Fruit fly (Drosophila melanogaster) whole organism, wandering third instar larva: ENCODE data around the gene CG6739.

Source experiments
- Abd-B ChIP-seq: fragments of >200 bp; optimal IDR thresholded peaks from 2 replicates; lab custom pipeline; 2017; ENCODE audit warnings: missing biosample characterization, missing genetic modification characterization
- CG32264 ChIP-seq: fragments of 200-800 bp; sonication (Bioruptor generic); optimal IDR thresholded peaks from 2 replicates; lab custom pipeline; 2016; ENCODE audit warnings: missing biosample characterization, missing genetic modification characterization
- CG9705 ChIP-seq: fragments of 200-800 bp; sonication (Bioruptor generic); optimal IDR thresholded peaks from 2 replicates; lab custom pipeline; 2018; ENCODE audit warnings: missing biosample characterization, mild to moderate bottlenecking, missing genetic modification characterization
- CrebA ChIP-seq: fragments of 200-800 bp; sonication (Bioruptor generic); optimal IDR thresholded peaks from 2 replicates; lab custom pipeline; 2016; ENCODE audit warnings: missing biosample characterization, mild to moderate bottlenecking, missing genetic modification characterization, borderline replicate concordance
- Dfd ChIP-seq: fragments of >200 bp; optimal IDR thresholded peaks from 2 replicates; lab custom pipeline; 2017; ENCODE audit warnings: missing biosample characterization, missing genetic modification characterization
- Dif ChIP-seq: fragments of 200-275, 200-300 bp; sonication (Bioruptor generic); optimal IDR thresholded peaks from 2 replicates; lab custom pipeline; 2018; ENCODE audit warnings: missing biosample characterization, missing genetic modification characterization; ENCODE audit not compliant: partially characterized antibody
- GATAd ChIP-seq: sonication (Bioruptor generic); optimal IDR thresholded peaks from 2 replicates; lab custom pipeline; 2016; ENCODE audit warnings: missing biosample characterization, missing genetic modification characterization
- HLH106 ChIP-seq: fragments of 200-800 bp; optimal IDR thresholded peaks from 3 replicates; lab custom pipeline; 2019; ENCODE audit warnings: missing biosample characterization, mild to moderate bottlenecking, missing genetic modification characterization, moderate library complexity
- Hr78 ChIP-seq: fragments of >200 bp; optimal IDR thresholded peaks from 2 replicates; lab custom pipeline; 2017; ENCODE audit warnings: missing biosample characterization, missing genetic modification characterization
- Hr83 ChIP-seq: fragments of 200-300 bp; sonication (Bioruptor generic); optimal IDR thresholded peaks from 2 replicates; lab custom pipeline; 2016; ENCODE audit warnings: missing biosample characterization, mild to moderate bottlenecking, missing genetic modification characterization, moderate library complexity; ENCODE audit not compliant: poor library complexity, severe bottlenecking
- Jra ChIP-seq: sonication (Bioruptor generic); optimal IDR thresholded peaks from 2 replicates; lab custom pipeline; 2016; ENCODE audit warnings: missing biosample characterization, missing genetic modification characterization
- Mio ChIP-seq: sonication (Bioruptor generic); optimal IDR thresholded peaks from 2 replicates; lab custom pipeline; 2016; ENCODE audit warnings: missing biosample characterization, missing genetic modification characterization
- Myc ChIP-seq: fragments of >200 bp; optimal IDR thresholded peaks from 2 replicates; lab custom pipeline; 2017
- N ChIP-seq: fragments of >200 bp; optimal IDR thresholded peaks from 2 replicates; lab custom pipeline; 2018; ENCODE audit warnings: missing biosample characterization, missing external identifiers, missing genetic modification characterization
- OdsH ChIP-seq: fragments of 200-800 bp; sonication (Bioruptor generic); optimal IDR thresholded peaks from 2 replicates; lab custom pipeline; 2016; ENCODE audit warnings: missing biosample characterization, mild to moderate bottlenecking, missing genetic modification characterization
- Rel ChIP-seq, 2 experiments: fragments of 200-800 bp; sonication (Bioruptor generic) in 1 of 2; optimal IDR thresholded peaks; 2 replicates in 1 of 2; 3 replicates in 1 of 2; lab custom pipeline; 2016 to 2019; ENCODE audit warnings: mild to moderate bottlenecking in 2 of 2, missing biosample characterization in 2 of 2, missing genetic modification characterization in 2 of 2, moderate library complexity in 1 of 2
- Sp1 ChIP-seq: fragments of 200-800 bp; sonication (Bioruptor generic); optimal IDR thresholded peaks from 3 replicates; lab custom pipeline; 2019; ENCODE audit warnings: missing biosample characterization, mild to moderate bottlenecking, missing genetic modification characterization, moderate library complexity
- Vsx2 ChIP-seq: fragments of 200-300, 225-300 bp; sonication (Bioruptor generic); optimal IDR thresholded peaks from 2 replicates; lab custom pipeline; 2018; ENCODE audit warnings: missing biosample characterization, missing genetic modification characterization; ENCODE audit not compliant: partially characterized antibody
- brk ChIP-seq: fragments of 200-800 bp; sonication (Bioruptor generic); optimal IDR thresholded peaks from 2 replicates; lab custom pipeline; 2016; ENCODE audit warnings: missing biosample characterization, mild to moderate bottlenecking, missing genetic modification characterization
- dl ChIP-seq, 2 experiments: fragments of 175-275, 200-275 bp in 1 of 2; fragments of 200-275 bp in 1 of 2; sonication (Bioruptor generic); optimal IDR thresholded peaks; lab custom pipeline; 2018; ENCODE audit warnings: mild to moderate bottlenecking in 2 of 2, missing biosample characterization in 2 of 2, missing genetic modification characterization in 2 of 2, moderate library complexity in 2 of 2; ENCODE audit not compliant: partially characterized antibody in 2 of 2, insufficient read depth in 1 of 2
- dmrt93B ChIP-seq: fragments of 200-800 bp; sonication (Bioruptor generic); optimal IDR thresholded peaks from 2 replicates; lab custom pipeline; 2018; ENCODE audit warnings: missing biosample characterization, mild to moderate bottlenecking, missing genetic modification characterization
- dsf ChIP-seq: sonication (Bioruptor generic); optimal IDR thresholded peaks from 2 replicates; lab custom pipeline; 2016; ENCODE audit warnings: missing biosample characterization, missing genetic modification characterization, borderline replicate concordance
- ey ChIP-seq: fragments of 200-800 bp; sonication (Bioruptor generic); optimal IDR thresholded peaks from 2 replicates; lab custom pipeline; 2016; ENCODE audit warnings: missing biosample characterization, missing genetic modification characterization
- foxo ChIP-seq, 2 experiments: fragments of 200-800 bp; sonication (Bioruptor generic); optimal IDR thresholded peaks; 2 replicates in 1 of 2; 3 replicates in 1 of 2; lab custom pipeline; 2016 to 2017; ENCODE audit warnings: missing biosample characterization in 2 of 2, missing genetic modification characterization in 2 of 2
- fru ChIP-seq: fragments of 200-800 bp; sonication (Bioruptor generic); optimal IDR thresholded peaks from 3 replicates; lab custom pipeline; 2016; ENCODE audit warnings: missing biosample characterization, mild to moderate bottlenecking, missing genetic modification characterization
- h ChIP-seq: fragments of 200-800 bp; sonication (Bioruptor generic); optimal IDR thresholded peaks from 3 replicates; lab custom pipeline; 2016; ENCODE audit warnings: missing biosample characterization, mild to moderate bottlenecking, missing genetic modification characterization
- lola ChIP-seq: fragments of >200 bp; optimal IDR thresholded peaks from 2 replicates; lab custom pipeline; 2017; ENCODE audit warnings: missing biosample characterization, missing genetic modification characterization
- pan ChIP-seq: fragments of >200 bp; optimal IDR thresholded peaks from 2 replicates; lab custom pipeline; 2017
- psq ChIP-seq: fragments of 200-800 bp; sonication (Bioruptor generic); optimal IDR thresholded peaks from 3 replicates; lab custom pipeline; 2017; ENCODE audit warnings: missing biosample characterization, mild to moderate bottlenecking, missing genetic modification characterization, moderate library complexity
- rgr ChIP-seq: fragments of 200-800 bp; sonication (Bioruptor generic); optimal IDR thresholded peaks from 3 replicates; lab custom pipeline; 2016; ENCODE audit warnings: missing biosample characterization, mild to moderate bottlenecking, missing genetic modification characterization
- sage ChIP-seq: fragments of 200-800 bp; sonication (Bioruptor generic); optimal IDR thresholded peaks from 2 replicates; lab custom pipeline; 2016; ENCODE audit warnings: missing biosample characterization, mild to moderate bottlenecking, missing genetic modification characterization
- sv ChIP-seq: fragments of 200-800 bp; sonication (Bioruptor generic); optimal IDR thresholded peaks from 3 replicates; lab custom pipeline; 2016; ENCODE audit warnings: missing biosample characterization, missing genetic modification characterization
- tai ChIP-seq: sonication (Bioruptor generic); optimal IDR thresholded peaks from 2 replicates; lab custom pipeline; 2016; ENCODE audit warnings: missing biosample characterization, missing genetic modification characterization
- usp ChIP-seq: fragments of >200 bp; optimal IDR thresholded peaks from 2 replicates; lab custom pipeline; 2017; ENCODE audit warnings: missing biosample characterization, missing genetic modification characterization
- woc ChIP-seq: sonication (Bioruptor generic); optimal IDR thresholded peaks from 2 replicates; lab custom pipeline; 2016; ENCODE audit warnings: missing biosample characterization, mild to moderate bottlenecking, missing genetic modification characterization

CG6739 gene

DNA sequence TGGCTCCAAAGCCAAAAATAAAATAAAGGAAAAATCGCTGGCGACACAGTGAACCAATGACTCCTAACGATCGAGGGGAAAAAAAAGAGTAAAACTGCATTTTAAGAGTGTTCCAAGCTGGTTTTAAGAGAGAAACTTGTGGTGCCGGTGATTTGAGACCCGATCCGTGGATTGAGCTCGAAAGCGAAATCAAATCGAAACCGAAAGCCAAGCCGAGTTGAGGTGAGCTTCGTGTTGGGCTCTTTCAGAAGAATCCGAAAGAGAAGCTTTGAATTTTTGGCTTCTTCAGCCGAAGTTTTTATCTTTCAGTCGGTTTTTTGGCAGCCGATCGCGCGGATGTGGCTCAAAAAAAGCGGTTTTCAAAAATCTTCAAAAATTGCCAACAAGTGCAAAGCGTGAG is at the start of gene CG6739:
CG6739 (plus strand) TSS at position 307 of the 400 bp plus-strand sequence.
- no peak for TF ChIP-seq Sp1 (GFP tag; lab: Kevin White, UChicago)
- TF ChIP-seq fru, result no peak
- no peak for TF ChIP-seq ey (GFP tag; lab: Kevin White, UChicago)
- no peak for TF ChIP-seq Hr78 (GFP tag; lab: Kevin White, UChicago)
- no peak for TF ChIP-seq sv (GFP tag; lab: Kevin White, UChicago)
- no peak for TF ChIP-seq woc
- no peak for TF ChIP-seq CG32264
- no peak for TF ChIP-seq sage (GFP tag; lab: Kevin White, UChicago)
- no peak for TF ChIP-seq psq (GFP tag; lab: Kevin White, UChicago)
- no peak for TF ChIP-seq dl (GFP tag; optimal IDR thresholded peaks at IDR 0.05; lab: Kevin White, UChicago; ENCODE audit: insufficient read depth in 1 of 2, partially characterized antibody in 2 of 2)
- TF ChIP-seq Myc (lab: Kevin White, UChicago), result no peak
- TF ChIP-seq dmrt93B (GFP tag; lab: Kevin White, UChicago), result no peak
- no peak for TF ChIP-seq GATAd (GFP tag; lab: Kevin White, UChicago)

DNA sequence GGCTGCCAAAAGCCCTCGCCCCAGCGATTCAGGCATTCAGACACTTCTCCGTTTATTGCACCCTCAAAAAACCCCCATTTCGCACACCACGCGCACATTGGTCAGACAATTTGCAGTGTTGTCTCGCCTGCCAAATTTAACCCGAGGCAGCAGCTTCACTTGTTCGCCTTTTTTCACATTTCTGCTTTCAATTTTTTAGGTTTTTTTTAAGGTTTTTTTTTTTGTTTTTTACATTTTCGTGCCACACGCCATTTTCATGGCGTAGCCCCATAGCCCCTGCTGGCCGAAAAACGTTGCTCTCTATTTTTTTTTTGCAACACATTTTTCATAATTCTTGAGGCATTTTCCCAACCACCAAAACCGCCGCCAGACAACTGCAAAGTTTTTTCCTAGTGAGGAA is 48.7 kb upstream of the CG6739 start:
- TF ChIP-seq dl (GFP tag; optimal IDR thresholded peaks at IDR 0.05; lab: Kevin White, UChicago; ENCODE audit: insufficient read depth in 1 of 2, partially characterized antibody in 2 of 2) (no peak), Rel (GFP tag; optimal IDR thresholded peaks at IDR 0.05; lab: Kevin White, UChicago) (no peak), Rel (tag; optimal IDR thresholded peaks at IDR 0.05; lab: Kevin White, UChicago) (peak; percentile 2), brk (GFP tag; lab: Kevin White, UChicago) (no peak), Abd-B (GFP tag; lab: Kevin White, UChicago) (no peak)

DNA sequence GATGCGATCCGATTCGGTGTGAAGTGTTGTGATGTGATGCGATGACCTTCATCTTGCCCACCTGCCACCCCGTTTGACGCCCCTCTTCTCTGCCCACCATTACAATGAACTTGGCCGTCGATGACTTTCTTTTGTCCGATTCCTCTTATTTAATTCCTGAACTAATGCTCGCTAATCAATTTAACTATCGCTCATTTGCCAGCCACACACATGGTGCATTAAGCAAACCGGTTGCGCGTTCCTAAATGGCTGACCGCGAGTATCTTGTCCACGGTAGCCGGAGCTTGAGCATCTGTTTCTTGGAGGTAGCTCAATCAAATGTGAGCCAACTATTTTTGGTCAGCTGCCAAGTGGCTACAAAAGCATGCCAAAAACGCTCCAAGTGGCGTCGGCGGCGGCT is 45.6 kb upstream of the CG6739 start:
- TF ChIP-seq Vsx2 (GFP tag; lab: Kevin White, UChicago), result no peak
- no peak for TF ChIP-seq dmrt93B (GFP tag; lab: Kevin White, UChicago)
- TF ChIP-seq Hr83 (GFP tag; lab: Kevin White, UChicago), result no peak
- TF ChIP-seq CG9705, result no peak
- TF ChIP-seq Hr78 (GFP tag; lab: Kevin White, UChicago), result no peak
- no peak for TF ChIP-seq CG32264
- no peak for TF ChIP-seq brk (GFP tag; lab: Kevin White, UChicago)
- TF ChIP-seq lola (GFP tag; lab: Kevin White, UChicago), result no peak
- TF ChIP-seq dsf, result no peak
- TF ChIP-seq sage (GFP tag; lab: Kevin White, UChicago), result no peak
- no peak for TF ChIP-seq CrebA (GFP tag; lab: Kevin White, UChicago)
- TF ChIP-seq foxo (GFP tag; optimal IDR thresholded peaks at IDR 0.05; lab: Kevin White, UChicago), result no peak

DNA sequence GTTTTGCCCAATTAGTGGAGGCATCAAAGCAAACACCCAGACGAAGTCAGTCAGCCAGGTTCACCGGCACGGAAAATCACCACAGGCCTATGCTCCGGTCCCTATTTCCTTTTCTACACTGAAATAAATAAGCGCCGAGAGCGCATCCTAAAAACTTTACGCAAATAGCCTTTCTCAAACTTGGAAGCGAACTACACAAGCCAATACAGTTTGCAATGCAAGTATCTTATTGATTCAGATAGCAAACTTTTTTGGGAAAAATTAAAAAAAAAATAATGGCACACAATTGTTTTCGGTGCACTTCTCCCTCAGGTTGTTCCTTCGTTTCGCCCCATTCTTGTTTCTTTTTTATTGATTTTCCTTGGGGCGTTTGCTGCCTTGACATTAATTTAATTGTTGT is 43.3 kb upstream of the CG6739 start:
- TF ChIP-seq tai (GFP tag; lab: Kevin White, UChicago), result no peak
- no peak for TF ChIP-seq HLH106 (tag; lab: Kevin White, UChicago)
- no peak for TF ChIP-seq N (GFP tag; lab: Kevin White, UChicago)
- TF ChIP-seq lola (GFP tag; lab: Kevin White, UChicago), result no peak
- TF ChIP-seq GATAd (GFP tag; lab: Kevin White, UChicago), result no peak
- TF ChIP-seq CG32264, result no peak
- no peak for TF ChIP-seq usp
- TF ChIP-seq fru, result peak; percentile 14
- no peak for TF ChIP-seq Myc (lab: Kevin White, UChicago)
- TF ChIP-seq h (GFP tag; lab: Kevin White, UChicago), result peak; percentile 38
- no peak for TF ChIP-seq Sp1 (GFP tag; lab: Kevin White, UChicago)
- TF ChIP-seq Dif (GFP tag; lab: Kevin White, UChicago), result no peak
- no peak for TF ChIP-seq pan (lab: Kevin White, UChicago)
- no peak for TF ChIP-seq Hr83 (GFP tag; lab: Kevin White, UChicago)
- TF ChIP-seq foxo (GFP tag; optimal IDR thresholded peaks at IDR 0.05; lab: Kevin White, UChicago), result peak in 1 of 2 experiments; percentile 33
- peak; percentile 3 for TF ChIP-seq ey (GFP tag; lab: Kevin White, UChicago)
- no peak for TF ChIP-seq Mio (GFP tag; lab: Kevin White, UChicago)
- TF ChIP-seq OdsH (GFP tag; lab: Kevin White, UChicago), result peak; percentile 19
- no peak for TF ChIP-seq CG9705
- TF ChIP-seq Hr78 (GFP tag; lab: Kevin White, UChicago), result no peak
- TF ChIP-seq Jra (GFP tag; lab: Kevin White, UChicago), result no peak
- no peak for TF ChIP-seq dsf
- TF ChIP-seq psq (GFP tag; lab: Kevin White, UChicago), result peak; percentile 18
- peak; percentile 75 for TF ChIP-seq sv (GFP tag; lab: Kevin White, UChicago)
- TF ChIP-seq CrebA (GFP tag; lab: Kevin White, UChicago), result no peak
- TF ChIP-seq Dfd (GFP tag; lab: Kevin White, UChicago), result no peak
- TF ChIP-seq rgr, result peak; percentile 2
- TF ChIP-seq Vsx2 (GFP tag; lab: Kevin White, UChicago), result no peak
